Worm (Caenorhabditis elegans) whole organism, early embryonic: ENCODE measurements around the gene cld-1.

Source experiments
- B0310.2 ChIP-seq: sonication (generic microtip); optimal IDR thresholded peaks from 2 replicates; lab custom pipeline; 2016; ENCODE audit warnings: mild to moderate bottlenecking, missing genetic modification characterization, missing compliant biosample characterization
- F13C5.2 ChIP-seq: sonication (generic microtip); optimal IDR thresholded peaks from 2 replicates; lab custom pipeline; 2017; ENCODE audit warnings: mild to moderate bottlenecking, missing genetic modification characterization, inconsistent platforms, missing compliant biosample characterization
- aly-1 ChIP-seq: sonication (generic microtip); optimal IDR thresholded peaks from 2 replicates; lab custom pipeline; 2016; ENCODE audit warnings: missing genetic modification characterization, missing compliant biosample characterization
- ama-1 ChIP-seq: fragments of 150-350 bp; optimal IDR thresholded peaks from 2 replicates; lab custom pipeline; 2014
- ceh-13 ChIP-seq: fragments of 200-800 bp; sonication (Bioruptor generic); optimal IDR thresholded peaks from 2 replicates; lab custom pipeline; 2018; ENCODE audit warnings: mild to moderate bottlenecking, missing genetic modification characterization, missing compliant biosample characterization
- ceh-36 ChIP-seq: sonication (generic microtip); optimal IDR thresholded peaks from 2 replicates; lab custom pipeline; 2016; ENCODE audit warnings: missing genetic modification characterization, inconsistent platforms, missing compliant biosample characterization
- ets-7 ChIP-seq: sonication (generic microtip); optimal IDR thresholded peaks from 2 replicates; lab custom pipeline; 2016; ENCODE audit warnings: missing genotype, missing genetic modification characterization, missing compliant biosample characterization
- flt-1 ChIP-seq: fragments of 200-800 bp; sonication (Bioruptor generic); IDR thresholded peaks from 2 replicates; pipeline ENCODE4 v1.3.6; 2022; ENCODE audit warnings: missing genetic modification characterization, missing compliant biosample characterization
- hmbx-1 ChIP-seq: sonication (generic microtip); optimal IDR thresholded peaks from 2 replicates; lab custom pipeline; 2016; ENCODE audit warnings: mild to moderate bottlenecking, missing genetic modification characterization, missing compliant biosample characterization
- hmg-4 ChIP-seq: fragments of 200-800 bp; sonication (Bioruptor generic); optimal IDR thresholded peaks from 2 replicates; lab custom pipeline; 2018; ENCODE audit warnings: mild to moderate bottlenecking, missing genetic modification characterization, missing compliant biosample characterization
- hnd-1 ChIP-seq: sonication (generic microtip); optimal IDR thresholded peaks from 2 replicates; lab custom pipeline; 2016; ENCODE audit warnings: missing genetic modification characterization, missing compliant biosample characterization
- pes-1 ChIP-seq: fragments of 200-800 bp; sonication (Bioruptor generic); IDR thresholded peaks from 2 replicates; pipeline ENCODE4 v1.3.6; 2022; ENCODE audit warnings: missing genetic modification reagents, missing genetic modification characterization, missing compliant biosample characterization
- scrt-1 ChIP-seq: fragments of 200-800 bp; sonication (Bioruptor generic); IDR thresholded peaks from 2 replicates; pipeline ENCODE4 v1.3.6; 2022; ENCODE audit warnings: missing genetic modification characterization, missing compliant biosample characterization
- sea-1 ChIP-seq: fragments of 200-800 bp; sonication (Bioruptor generic); conservative IDR thresholded peaks from 2 replicates; pipeline ENCODE4 v1.3.6; 2022; ENCODE audit warnings: missing genetic modification characterization, missing compliant biosample characterization
- tbx-11 ChIP-seq: fragments of 200-800 bp; sonication (Bioruptor generic); IDR thresholded peaks from 2 replicates; pipeline ENCODE4 v1.3.6; 2022; ENCODE audit warnings: missing genetic modification characterization, missing compliant biosample characterization
- tbx-37 ChIP-seq: fragments of 200-800 bp; sonication (Bioruptor generic); conservative IDR thresholded peaks from 2 replicates; pipeline ENCODE4 v1.3.6; 2022; ENCODE audit warnings: missing genetic modification reagents, missing genetic modification characterization, missing compliant biosample characterization
- tra-4 ChIP-seq: sonication (generic microtip); optimal IDR thresholded peaks from 2 replicates; lab custom pipeline; 2017; ENCODE audit warnings: missing genetic modification characterization, missing compliant biosample characterization

cld-1 gene

DNA sequence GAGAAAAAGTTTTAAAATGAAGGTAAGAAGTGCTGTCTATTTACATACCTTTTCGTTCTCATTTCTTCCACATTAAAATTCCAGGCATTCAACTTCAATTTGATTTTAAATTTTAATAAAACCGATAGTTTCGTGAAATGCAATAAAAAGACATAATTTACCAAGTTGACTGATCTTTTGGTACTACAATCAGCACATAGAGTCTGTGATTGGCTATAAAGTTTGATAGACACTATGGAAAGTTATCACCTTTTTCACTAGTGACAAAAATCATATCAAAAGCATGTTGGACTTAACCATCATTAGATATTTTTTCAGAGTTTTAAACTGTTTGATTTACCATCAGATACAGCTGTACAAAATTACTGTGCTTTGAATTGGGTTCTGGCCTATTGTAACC lies 20.6 kb downstream of the cld-1 start, which contains the start of gene srz-15:
Gene srz-15, plus strand, starts transcription at position 301 of the 400 bp plus-strand sequence.
- TF ChIP-seq hmg-4 (no peak), hmbx-1 (tag; lab: Kevin White, UChicago) (no peak)

DNA sequence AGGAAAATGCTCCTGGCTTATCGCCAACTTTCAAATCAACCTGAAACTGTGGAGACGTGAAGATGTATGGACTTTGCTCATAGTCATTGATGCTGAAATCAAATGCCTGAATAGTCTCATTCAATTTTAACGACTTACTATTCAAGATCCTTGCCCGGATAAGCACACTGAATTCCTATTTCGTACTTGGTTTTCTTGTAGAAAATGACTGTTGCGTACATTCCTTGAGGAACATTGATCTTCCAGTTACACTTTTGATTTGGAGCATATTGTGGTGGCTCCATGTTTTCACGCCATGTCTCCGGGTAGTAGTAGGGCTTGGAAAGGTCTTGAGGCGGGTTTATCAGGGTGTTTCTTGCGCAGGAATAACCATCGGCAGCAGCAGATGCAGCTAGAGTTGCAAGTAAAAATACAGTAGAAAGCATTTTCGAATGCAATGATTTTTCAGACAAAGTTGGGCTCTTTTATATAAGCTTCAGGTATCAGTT lies 21.5 kb downstream of the cld-1 start, which contains the start of gene irg-6:
Gene irg-6, minus strand, starts transcription at position 438 of the 488 bp plus-strand sequence.
- TF ChIP-seq ama-1 (lab: Kevin White, UChicago) (no peak), tbx-11 (GFP tag; lab: Robert Waterston, UW) (no peak)

DNA sequence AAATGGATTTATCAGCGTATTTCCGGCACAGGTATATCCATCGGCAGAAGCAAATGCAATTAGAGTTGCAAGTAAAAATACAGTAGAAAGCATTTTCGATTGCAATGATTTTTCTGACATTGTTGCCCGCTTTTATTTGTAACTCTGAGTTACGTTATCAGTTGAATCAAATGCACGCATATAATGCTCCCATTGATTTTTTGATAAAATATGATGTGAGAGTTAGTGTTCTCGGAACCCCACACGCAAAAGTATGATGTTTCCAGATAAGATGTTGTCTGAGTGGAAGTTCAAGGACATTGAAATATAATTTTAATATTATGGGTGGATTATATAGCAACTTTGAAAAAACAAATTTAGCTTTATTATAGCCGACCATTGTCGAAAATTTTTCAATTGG lies 24.1 kb downstream of the cld-1 start, which contains the start of gene K08D8.5:
Gene K08D8.5, minus strand, starts transcription at position 140 of the 400 bp plus-strand sequence.
- no peak for TF ChIP-seq F13C5.2 (tag; lab: Kevin White, UChicago)
- no peak for TF ChIP-seq hnd-1
- TF ChIP-seq tra-4 = no peak
- TF ChIP-seq ceh-13 (GFP tag; lab: Kevin White, UChicago) = no peak
- TF ChIP-seq pes-1 (GFP tag; lab: Robert Waterston, UW) = no peak
- no peak for TF ChIP-seq aly-1 (tag; lab: Kevin White, UChicago)
- TF ChIP-seq ets-7 (tag; lab: Kevin White, UChicago) = no peak
- TF ChIP-seq scrt-1 (GFP tag; lab: Robert Waterston, UW) = no peak
- TF ChIP-seq ceh-36 (tag; lab: Kevin White, UChicago) = no peak
- no peak for TF ChIP-seq flt-1
- no peak for TF ChIP-seq tbx-11 (GFP tag; lab: Robert Waterston, UW)
- TF ChIP-seq B0310.2 = no peak
- TF ChIP-seq tbx-37 (GFP tag; lab: Robert Waterston, UW) = no peak
- no peak for TF ChIP-seq hmg-4
- TF ChIP-seq ama-1 (lab: Kevin White, UChicago) = no peak
- no peak for TF ChIP-seq sea-1
- TF ChIP-seq hmbx-1 (tag; lab: Kevin White, UChicago) = no peak

DNA sequence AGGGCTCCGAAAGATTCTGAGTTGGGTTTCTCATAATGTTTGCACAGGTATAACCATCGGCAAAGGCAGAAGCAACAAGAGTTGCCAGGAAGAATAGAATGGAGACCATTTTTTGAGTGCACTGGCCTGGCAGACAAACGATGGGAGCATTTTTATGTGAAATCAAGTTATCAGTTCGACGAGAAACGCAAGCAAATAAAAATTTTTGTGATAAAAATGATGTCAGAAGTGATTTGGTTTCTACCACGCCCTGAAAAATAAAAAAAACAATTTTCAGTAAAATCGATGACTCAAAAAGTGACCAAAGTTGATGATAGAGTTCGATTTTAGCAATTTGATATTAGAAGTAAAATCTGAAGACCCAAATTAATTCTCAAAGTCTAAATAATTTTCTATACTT lies 26.2 kb downstream of the cld-1 start, which contains the start of gene K08D8.4:
Gene K08D8.4, minus strand, starts transcription at position 128 of the 400 bp plus-strand sequence.
- no peak for TF ChIP-seq hnd-1
- TF ChIP-seq F13C5.2 (tag; lab: Kevin White, UChicago) = no peak
- TF ChIP-seq tbx-37 (GFP tag; lab: Robert Waterston, UW) = no peak
- no peak for TF ChIP-seq ets-7 (tag; lab: Kevin White, UChicago)
- TF ChIP-seq scrt-1 (GFP tag; lab: Robert Waterston, UW) = no peak
- no peak for TF ChIP-seq sea-1
- no peak for TF ChIP-seq ceh-36 (tag; lab: Kevin White, UChicago)
- no peak for TF ChIP-seq tbx-11 (GFP tag; lab: Robert Waterston, UW)
- TF ChIP-seq ceh-13 (GFP tag; lab: Kevin White, UChicago) = no peak
- no peak for TF ChIP-seq pes-1 (GFP tag; lab: Robert Waterston, UW)
- TF ChIP-seq hmg-4 = no peak

DNA sequence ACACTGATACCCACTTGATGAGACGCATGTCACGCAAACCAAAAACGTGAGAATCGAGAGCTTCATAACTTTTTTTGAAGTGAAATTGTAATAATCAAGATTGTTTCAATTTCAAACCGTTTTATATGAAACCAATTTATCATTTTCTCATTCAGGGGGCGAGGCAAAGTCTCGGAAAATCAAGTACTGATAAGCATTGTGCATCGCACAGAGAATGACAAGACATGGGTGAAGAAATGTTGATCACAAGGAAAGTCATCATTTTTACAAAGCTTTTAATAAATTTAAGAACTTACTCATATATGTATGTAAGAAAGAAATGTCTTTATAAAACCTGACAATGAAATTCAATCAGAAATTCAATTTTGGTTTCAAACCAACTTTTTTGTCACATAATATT lies 29.5 kb downstream of the cld-1 start, which contains the start of gene K08D8.3:
Gene K08D8.3, minus strand, starts transcription at position 131 of the 400 bp plus-strand sequence.
- TF ChIP-seq aly-1 (tag; lab: Kevin White, UChicago) = no peak
- TF ChIP-seq F13C5.2 (tag; lab: Kevin White, UChicago) = no peak
- TF ChIP-seq ceh-13 (GFP tag; lab: Kevin White, UChicago) = no peak
- TF ChIP-seq pes-1 (GFP tag; lab: Robert Waterston, UW) = no peak
- no peak for TF ChIP-seq flt-1
- no peak for TF ChIP-seq tbx-11 (GFP tag; lab: Robert Waterston, UW)
- TF ChIP-seq ets-7 (tag; lab: Kevin White, UChicago) = no peak

DNA sequence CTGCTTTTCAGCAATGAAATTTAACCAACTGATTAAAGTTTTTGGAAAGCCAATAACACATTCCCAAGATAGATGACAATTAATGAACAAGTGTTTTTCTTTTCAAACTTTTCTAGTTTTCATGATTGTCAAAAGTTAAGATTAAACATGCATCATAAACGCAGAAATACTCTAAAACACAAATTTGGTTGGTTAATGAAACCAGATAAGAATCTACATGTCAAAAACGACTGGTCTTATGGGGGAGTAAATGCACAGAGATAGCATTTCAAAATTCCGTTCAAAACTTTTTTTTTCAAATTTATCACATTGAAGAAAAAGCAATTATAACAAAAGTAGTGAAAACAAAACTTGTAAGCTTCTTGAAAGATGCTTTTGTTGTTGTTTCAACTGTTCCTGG lies 32.4 kb downstream of the cld-1 start:
- TF ChIP-seq aly-1 (tag; lab: Kevin White, UChicago) (no peak), hmg-4 (no peak)

DNA sequence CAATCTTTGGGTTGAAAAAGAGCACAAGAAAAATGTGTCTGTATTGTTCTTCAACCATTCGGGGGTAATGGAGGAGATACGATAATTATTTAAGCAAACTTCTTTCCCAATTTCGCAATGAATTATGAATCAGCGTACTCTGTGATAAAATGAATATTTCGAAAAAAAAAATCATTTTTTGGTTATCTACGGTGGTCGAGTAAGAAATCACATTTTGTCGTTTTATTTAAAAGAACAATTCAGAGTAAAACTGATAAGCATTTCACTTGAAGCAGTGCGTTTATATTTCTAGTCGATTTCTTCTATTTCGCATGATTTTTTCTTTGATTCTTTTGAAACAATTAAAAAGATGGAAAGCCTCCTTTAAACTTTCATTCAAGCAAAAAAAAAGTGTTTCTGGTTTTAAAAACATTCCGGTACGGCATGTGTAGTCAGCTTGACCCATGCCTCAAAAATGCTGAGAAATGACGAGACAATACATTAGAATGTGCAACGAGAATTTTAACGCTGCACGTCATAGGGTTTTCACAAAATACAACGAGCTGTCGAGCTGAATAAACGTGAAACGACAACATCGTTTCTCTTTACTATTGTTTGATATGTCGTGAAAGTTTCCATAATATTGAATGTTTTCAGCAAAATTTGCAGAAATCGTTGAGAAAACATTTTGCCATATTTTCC lies 33.5 kb downstream of the cld-1 start, which contains the start of gene K08D8.2:
Gene K08D8.2, plus strand, starts transcription at position 631 of the 681 bp plus-strand sequence.
- TF ChIP-seq flt-1 = no peak
- TF ChIP-seq ama-1 (lab: Kevin White, UChicago) = no peak
- no peak for TF ChIP-seq B0310.2
- TF ChIP-seq pes-1 (GFP tag; lab: Robert Waterston, UW) = no peak
- no peak for TF ChIP-seq aly-1 (tag; lab: Kevin White, UChicago)
- no peak for TF ChIP-seq hmbx-1 (tag; lab: Kevin White, UChicago)
- TF ChIP-seq tbx-37 (GFP tag; lab: Robert Waterston, UW) = no peak
- no peak for TF ChIP-seq ceh-13 (GFP tag; lab: Kevin White, UChicago)
- TF ChIP-seq scrt-1 (GFP tag; lab: Robert Waterston, UW) = no peak
- TF ChIP-seq ceh-36 (tag; lab: Kevin White, UChicago) = no peak
- no peak for TF ChIP-seq hnd-1

DNA sequence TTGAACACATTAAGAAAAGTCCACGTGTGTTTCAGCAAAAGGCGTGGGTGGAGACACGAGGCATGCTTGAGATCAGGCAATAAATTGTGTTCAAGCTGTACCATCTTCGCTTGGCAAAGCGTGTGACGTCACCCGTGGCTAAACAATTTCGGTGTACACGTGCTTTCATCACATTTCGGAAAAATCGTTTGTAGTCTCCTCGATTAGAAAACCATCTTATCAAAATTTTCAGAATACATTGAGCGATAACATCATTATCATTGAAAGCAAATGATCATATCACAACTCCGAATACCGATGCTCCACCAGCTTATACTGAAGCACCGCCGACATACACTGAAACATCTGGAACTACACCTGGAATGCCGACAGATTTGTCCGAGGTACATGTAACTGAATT lies 34.5 kb downstream of the cld-1 start:
- TF ChIP-seq ama-1 (lab: Kevin White, UChicago) (no peak), ets-7 (tag; lab: Kevin White, UChicago) (no peak), sea-1 (no peak)
